Worm (Caenorhabditis elegans) whole organism, L4 larva: Measurements from ENCODE around the gene B0495.7.
A peak's percentile ranks its signal among the peaks of the same experiment; 100 is the strongest.

Experiments used
- F26F4.8 ChIP-seq: fragments of 200-800 bp; sonication (Bioruptor generic); conservative IDR thresholded peaks from 2 replicates; pipeline ENCODE4 v1.3.6; 2022; ENCODE audit warnings: missing genetic modification characterization, missing compliant biosample characterization
- F44E2.7 ChIP-seq: fragments of 200-800 bp; sonication (Bioruptor generic); IDR thresholded peaks from 2 replicates; pipeline ENCODE4 v2.1.2; 2022; ENCODE audit warnings: missing genetic modification characterization, missing compliant biosample characterization
- F49E8.2 ChIP-seq: sonication (generic microtip); optimal IDR thresholded peaks from 2 replicates; lab custom pipeline; 2016; ENCODE audit warnings: missing compliant biosample characterization, mild to moderate bottlenecking, missing genetic modification characterization, borderline replicate concordance
- R02D3.7 ChIP-seq: fragments of 150-350 bp; sonication (generic microtip); optimal IDR thresholded peaks from 3 replicates; lab custom pipeline; 2014; ENCODE audit warnings: missing biosample characterization, missing genetic modification characterization
- T26A8.4 ChIP-seq: fragments of 200-800 bp; sonication (Bioruptor generic); IDR thresholded peaks from 2 replicates; pipeline ENCODE4 v1.3.6; 2022; ENCODE audit warnings: missing genetic modification characterization, missing compliant biosample characterization
- Y105C5A.15 ChIP-seq: fragments of 200-800 bp; sonication (Bioruptor generic); IDR thresholded peaks from 2 replicates; pipeline ENCODE4 v1.3.6; 2022; ENCODE audit warnings: missing genetic modification characterization, missing compliant biosample characterization
- Y5F2A.4 ChIP-seq: fragments of 200-800 bp; sonication (Bioruptor generic); optimal IDR thresholded peaks from 2 replicates; lab custom pipeline; 2018; ENCODE audit warnings: mild to moderate bottlenecking, missing genetic modification characterization, missing compliant biosample characterization
- ZK546.5 ChIP-seq, 2 experiments: sonication (generic microtip); optimal IDR thresholded peaks; 2 replicates each; lab custom pipeline; 2017; ENCODE audit warnings: missing biosample characterization in 2 of 2, missing genetic modification characterization in 2 of 2
- aha-1 ChIP-seq: fragments of 150-350 bp; peaks from one replicate; lab custom pipeline; 2014; ENCODE audit warnings: missing biosample characterization, missing genetic modification characterization
- ama-1 ChIP-seq: fragments of 150-350 bp; optimal IDR thresholded peaks from 2 replicates; lab custom pipeline; 2014; ENCODE audit warnings: inconsistent platforms, mixed read lengths
- arid-1 ChIP-seq: fragments of 200-800 bp; sonication (Bioruptor generic); conservative IDR thresholded peaks from 2 replicates; pipeline ENCODE4 v1.3.6; 2022; ENCODE audit warnings: missing genetic modification reagents, missing genetic modification characterization, missing compliant biosample characterization
- attf-4 ChIP-seq: sonication (generic microtip); optimal IDR thresholded peaks from 3 replicates; lab custom pipeline; 2017; ENCODE audit warnings: missing biosample characterization, missing genetic modification characterization
- ceh-20 ChIP-seq: fragments of 200-800 bp; sonication (Bioruptor generic); IDR thresholded peaks from 2 replicates; pipeline ENCODE4 v1.3.6; 2022; ENCODE audit warnings: missing genetic modification reagents, missing genetic modification characterization, missing compliant biosample characterization
- ceh-32 ChIP-seq: sonication (generic microtip); optimal IDR thresholded peaks from 2 replicates; lab custom pipeline; 2016; ENCODE audit warnings: mild to moderate bottlenecking, missing genetic modification characterization, missing compliant biosample characterization; ENCODE audit not compliant: poor library complexity
- ceh-44 ChIP-seq: fragments of 200-800 bp; sonication (Bioruptor generic); IDR thresholded peaks from 2 replicates; pipeline ENCODE4 v1.3.6; 2022; ENCODE audit warnings: missing genetic modification reagents, missing genetic modification characterization, missing compliant biosample characterization
- cey-2 ChIP-seq: sonication (generic microtip); optimal IDR thresholded peaks from 3 replicates; lab custom pipeline; 2017; ENCODE audit warnings: missing genetic modification characterization, mild to moderate bottlenecking, missing compliant biosample characterization, antibody characterized with exemption, borderline replicate concordance; ENCODE audit not compliant: insufficient read depth
- daf-12 ChIP-seq: fragments of 150-350 bp; optimal IDR thresholded peaks from 2 replicates; lab custom pipeline; 2014; ENCODE audit warnings: missing biosample characterization, missing genetic modification reagents, missing genetic modification characterization
- daf-16 ChIP-seq, 3 experiments: sonication (generic microtip); optimal IDR thresholded peaks; 2 replicates each; lab custom pipeline; 2016 to 2017; ENCODE audit warnings: missing genetic modification characterization in 3 of 3, missing genetic modification reagents in 3 of 3, mild to moderate bottlenecking in 2 of 3, missing compliant biosample characterization in 2 of 3, missing biosample characterization in 1 of 3, moderate library complexity in 1 of 3
- daf-8 ChIP-seq: fragments of 200-800 bp; sonication (Bioruptor generic); IDR thresholded peaks from 2 replicates; pipeline ENCODE4 v1.3.6; 2022; ENCODE audit warnings: missing genetic modification characterization, missing compliant biosample characterization
- dmd-9 ChIP-seq: fragments of 200-800 bp; sonication (Bioruptor generic); IDR thresholded peaks from 2 replicates; pipeline ENCODE4 v1.3.6; 2022; ENCODE audit warnings: missing genetic modification reagents, missing genetic modification characterization, missing compliant biosample characterization
- dpl-1 ChIP-seq: fragments of 150-350 bp; optimal IDR thresholded peaks from 2 replicates; lab custom pipeline; 2014; ENCODE audit warnings: missing biosample characterization, missing genetic modification reagents, missing genetic modification characterization
- egl-43 ChIP-seq: fragments of 200-800 bp; sonication (Bioruptor generic); IDR thresholded peaks from 2 replicates; pipeline ENCODE4 v1.3.6; 2022; ENCODE audit warnings: missing genetic modification reagents, missing genetic modification characterization, missing compliant biosample characterization
- fos-1 ChIP-seq: fragments of 150-350 bp; optimal IDR thresholded peaks from 2 replicates; lab custom pipeline; 2014; ENCODE audit warnings: missing biosample characterization, missing genetic modification characterization
- hif-1 ChIP-seq, 2 experiments: sonication (generic microtip); optimal IDR thresholded peaks; 2 replicates each; lab custom pipeline; 2016 to 2017; ENCODE audit warnings: missing compliant biosample characterization in 2 of 2, missing genetic modification characterization in 2 of 2, missing genetic modification reagents in 2 of 2, missing genotype in 2 of 2, mild to moderate bottlenecking in 1 of 2
- hlh-30 ChIP-seq: sonication (generic microtip); optimal IDR thresholded peaks from 2 replicates; lab custom pipeline; 2017; ENCODE audit warnings: antibody characterized with exemption, mild to moderate bottlenecking, missing genetic modification characterization, missing compliant biosample characterization; ENCODE audit not compliant: insufficient read depth
- lim-7 ChIP-seq: fragments of 200-800 bp; sonication (Bioruptor generic); IDR thresholded peaks from 2 replicates; pipeline ENCODE4 v1.3.6; 2022; ENCODE audit warnings: missing genetic modification characterization, missing compliant biosample characterization
- lin-13 ChIP-seq: fragments of 150-350 bp; optimal IDR thresholded peaks from 2 replicates; lab custom pipeline; 2014; ENCODE audit warnings: missing biosample characterization, missing genetic modification reagents, missing genetic modification characterization
- lin-15B ChIP-seq: fragments of 150-350 bp; sonication (generic microtip); optimal IDR thresholded peaks from 3 replicates; lab custom pipeline; 2014; ENCODE audit warnings: missing biosample characterization, missing genetic modification characterization
- lin-29 ChIP-seq: fragments of 200-800 bp; sonication (Bioruptor generic); IDR thresholded peaks from 2 replicates; pipeline ENCODE4 v1.3.6; 2022; ENCODE audit warnings: missing genetic modification reagents, missing genetic modification characterization, missing compliant biosample characterization
- lin-38 ChIP-seq: fragments of 200-800 bp; sonication (Bioruptor generic); IDR thresholded peaks from 2 replicates; pipeline ENCODE4 v1.3.6; 2022; ENCODE audit warnings: missing genetic modification reagents, missing genetic modification characterization, missing compliant biosample characterization
- lin-39 ChIP-seq: fragments of 150-350 bp; optimal IDR thresholded peaks from 2 replicates; lab custom pipeline; 2014; ENCODE audit warnings: missing biosample characterization, missing genetic modification reagents, missing genetic modification characterization
- lsy-2 ChIP-seq, 2 experiments: fragments of 150-350 bp in 1 of 2; sonication (generic microtip) in 1 of 2; optimal IDR thresholded peaks; 2 replicates each; lab custom pipeline; 2014 to 2017; ENCODE audit warnings: missing biosample characterization in 2 of 2, missing genetic modification characterization in 2 of 2
- mdt-29 ChIP-seq: fragments of 200-800 bp; sonication (Bioruptor generic); IDR thresholded peaks from 2 replicates; pipeline ENCODE4 v1.3.6; 2022; ENCODE audit warnings: missing genetic modification reagents, missing genetic modification characterization, missing compliant biosample characterization
- mes-2 ChIP-seq: sonication (generic microtip); optimal IDR thresholded peaks from 2 replicates; lab custom pipeline; 2016; ENCODE audit warnings: missing genotype, mild to moderate bottlenecking, missing genetic modification characterization, missing compliant biosample characterization; ENCODE audit not compliant: poor library complexity, severe bottlenecking
- nhr-11 ChIP-seq: fragments of 150-350 bp; optimal IDR thresholded peaks from 2 replicates; lab custom pipeline; 2014; ENCODE audit warnings: missing biosample characterization, missing genetic modification characterization
- nhr-111 ChIP-seq: fragments of 200-800 bp; sonication (Bioruptor generic); optimal IDR thresholded peaks from 2 replicates; lab custom pipeline; 2018; ENCODE audit warnings: mild to moderate bottlenecking, missing genetic modification characterization, missing compliant biosample characterization
- nhr-28 ChIP-seq: fragments of 150-350 bp; optimal IDR thresholded peaks from 2 replicates; lab custom pipeline; 2014; ENCODE audit warnings: missing biosample characterization, missing genetic modification characterization
- nhr-41 ChIP-seq: fragments of 200-800 bp; sonication (Bioruptor generic); IDR thresholded peaks from 2 replicates; pipeline ENCODE4 v1.3.6; 2022; ENCODE audit warnings: missing genetic modification reagents, missing genetic modification characterization, missing compliant biosample characterization
- nhr-42 ChIP-seq: fragments of 200-800 bp; sonication (Bioruptor generic); IDR thresholded peaks from 2 replicates; pipeline ENCODE4 v1.3.6; 2022; ENCODE audit warnings: missing genetic modification characterization, missing compliant biosample characterization
- nhr-77 ChIP-seq: fragments of 150-350 bp; optimal IDR thresholded peaks from 2 replicates; lab custom pipeline; 2014; ENCODE audit warnings: missing biosample characterization, missing genetic modification characterization
- pha-4 ChIP-seq, 2 experiments: fragments of 150-350 bp in 1 of 2; fragments of 200-800 bp in 1 of 2; sonication (Bioruptor generic) in 1 of 2; IDR thresholded peaks in 1 of 2; optimal IDR thresholded peaks in 1 of 2; 2 replicates each; pipeline versions ENCODE4 v1.3.6 to Lab custom; 2014 to 2022; ENCODE audit warnings: missing genetic modification characterization in 2 of 2, missing genetic modification reagents in 2 of 2, missing biosample characterization in 1 of 2, missing compliant biosample characterization in 1 of 2
- saeg-2 ChIP-seq: fragments of 200-800 bp; sonication (Bioruptor generic); IDR thresholded peaks from 2 replicates; pipeline ENCODE4 v1.3.6; 2022; ENCODE audit warnings: missing genetic modification reagents, missing genetic modification characterization, missing compliant biosample characterization
- skn-1 ChIP-seq: fragments of 150-350 bp; optimal IDR thresholded peaks from 2 replicates; lab custom pipeline; 2014; ENCODE audit warnings: missing biosample characterization, missing genetic modification characterization
- snpc-1.2 ChIP-seq: fragments of 200-800 bp; sonication (Bioruptor generic); IDR thresholded peaks from 2 replicates; pipeline ENCODE4 v1.3.6; 2022; ENCODE audit warnings: missing genetic modification reagents, missing genetic modification characterization, missing compliant biosample characterization
- snpc-4 ChIP-seq: fragments of 150-350 bp; optimal IDR thresholded peaks from 2 replicates; lab custom pipeline; 2014; ENCODE audit warnings: missing biosample characterization, missing genetic modification characterization
- spr-1 ChIP-seq: sonication (generic microtip); optimal IDR thresholded peaks from 2 replicates; lab custom pipeline; 2016; ENCODE audit warnings: mild to moderate bottlenecking, missing genetic modification characterization, missing compliant biosample characterization
- unc-39 ChIP-seq: sonication (generic microtip); optimal IDR thresholded peaks from 2 replicates; lab custom pipeline; 2017; ENCODE audit warnings: missing biosample characterization, missing genetic modification characterization
- vab-7 ChIP-seq: fragments of 200-800 bp; sonication (Bioruptor generic); IDR thresholded peaks from 2 replicates; pipeline ENCODE4 v1.3.6; 2022; ENCODE audit warnings: missing genetic modification reagents, missing genetic modification characterization, missing compliant biosample characterization
- zip-11 ChIP-seq: fragments of 200-800 bp; sonication (Bioruptor generic); IDR thresholded peaks from 2 replicates; pipeline ENCODE4 v1.3.6; 2022; ENCODE audit warnings: missing genetic modification characterization, missing compliant biosample characterization
- zip-2 ChIP-seq: fragments of 150-350 bp; optimal IDR thresholded peaks from 2 replicates; lab custom pipeline; 2014; ENCODE audit warnings: missing biosample characterization, missing genetic modification characterization
- ztf-11 ChIP-seq: fragments of 150-350 bp; optimal IDR thresholded peaks from 2 replicates; lab custom pipeline; 2014; ENCODE audit warnings: missing biosample characterization, missing genetic modification characterization

Gene B0495.7

ce11 chrII:7695636-7696035 lies 9.4 kb downstream of the B0495.7 start:
- no peak for TF ChIP-seq lin-38 (GFP tag; lab: Robert Waterston, UW)
- TF ChIP-seq hlh-30 (tag; lab: Kevin White, UChicago), result peak; percentile 17
- no peak for TF ChIP-seq snpc-1.2 (GFP tag; lab: Robert Waterston, UW)
- no peak for TF ChIP-seq ceh-32 (tag; lab: Kevin White, UChicago)
- TF ChIP-seq vab-7, result no peak
- peak; percentile 21 for TF ChIP-seq nhr-77 (tag; lab: Kevin White, UChicago)
- TF ChIP-seq Y5F2A.4 (GFP tag; lab: Kevin White, UChicago), result no peak
- TF ChIP-seq arid-1 (GFP tag; lab: Robert Waterston, UW), result no peak
- TF ChIP-seq mdt-29 (GFP tag; lab: Robert Waterston, UW), result no peak
- TF ChIP-seq lin-15B (tag; lab: Kevin White, UChicago), result no peak
- no peak for TF ChIP-seq lin-29 (GFP tag; lab: Robert Waterston, UW)
- no peak for TF ChIP-seq spr-1
- no peak for TF ChIP-seq zip-11 (GFP tag; lab: Robert Waterston, UW)
- TF ChIP-seq lsy-2 (tag; optimal IDR thresholded peaks at IDR 0.05; lab: Kevin White, UChicago), result peak in 1 of 2 experiments; percentile 11
- no peak for TF ChIP-seq snpc-4 (tag; lab: Kevin White, UChicago)
- TF ChIP-seq zip-2, result no peak
- no peak for TF ChIP-seq ceh-44 (GFP tag; lab: Robert Waterston, UW)
- peak; percentile 60 for TF ChIP-seq nhr-28 (tag; lab: Kevin White, UChicago)
- TF ChIP-seq egl-43 (GFP tag; lab: Robert Waterston, UW), result no peak
- TF ChIP-seq dmd-9 (GFP tag; lab: Robert Waterston, UW), result no peak
- 0 out of 2 replicates have a peak, but pooled peaks have one; percentile 35 for TF ChIP-seq saeg-2 (GFP tag; lab: Robert Waterston, UW)
- TF ChIP-seq ztf-11 (tag; lab: Kevin White, UChicago), result no peak
- no peak for TF ChIP-seq nhr-42 (GFP tag; lab: Robert Waterston, UW)
- TF ChIP-seq Y105C5A.15 (GFP tag; lab: Robert Waterston, UW), result no peak
- no peak for TF ChIP-seq nhr-41
- peak; percentile 82 for TF ChIP-seq ceh-20
- TF ChIP-seq aha-1 (tag; lab: Kevin White, UChicago), result no peak
- TF ChIP-seq daf-16 (GFP tag; optimal IDR thresholded peaks at IDR 0.05; lab: Kevin White, UChicago), result no peak
- peak; percentile 66 for TF ChIP-seq daf-16 (tag; optimal IDR thresholded peaks at IDR 0.05; lab: Kevin White, UChicago)
- no peak for TF ChIP-seq daf-12 (tag; lab: Kevin White, UChicago)
- TF ChIP-seq F26F4.8, result no peak
- TF ChIP-seq dpl-1 (GFP tag; lab: Kevin White, UChicago), result no peak
- TF ChIP-seq skn-1 (tag; lab: Kevin White, UChicago), result no peak
- no peak for TF ChIP-seq attf-4 (tag; lab: Kevin White, UChicago)
- no peak for TF ChIP-seq ZK546.5 (tag; optimal IDR thresholded peaks at IDR 0.05; lab: Kevin White, UChicago)
- no peak for TF ChIP-seq ama-1 (lab: Kevin White, UChicago)
- TF ChIP-seq F49E8.2 (tag; lab: Kevin White, UChicago), result no peak
- TF ChIP-seq mes-2 (tag; lab: Kevin White, UChicago), result no peak
- TF ChIP-seq lin-13, result no peak
- TF ChIP-seq daf-8 (GFP tag; lab: Robert Waterston, UW), result no peak
- TF ChIP-seq lim-7 (GFP tag; lab: Robert Waterston, UW), result no peak
- TF ChIP-seq nhr-111 (GFP tag; lab: Kevin White, UChicago), result no peak
- TF ChIP-seq lin-39, result no peak
- no peak for TF ChIP-seq pha-4 (GFP tag; IDR thresholded peaks at IDR 0.05; lab: Robert Waterston, UW)
- TF ChIP-seq pha-4 (tag; optimal IDR thresholded peaks at IDR 0.05; lab: Kevin White, UChicago), result no peak
- TF ChIP-seq F44E2.7, result no peak
- no peak for TF ChIP-seq R02D3.7 (tag; lab: Kevin White, UChicago)
- TF ChIP-seq hif-1 (tag; optimal IDR thresholded peaks at IDR 0.05; lab: Kevin White, UChicago), result no peak
- TF ChIP-seq fos-1 (tag; lab: Kevin White, UChicago), result no peak
- TF ChIP-seq cey-2 (tag; lab: Kevin White, UChicago), result no peak
- TF ChIP-seq unc-39, result no peak
- no peak for TF ChIP-seq nhr-11 (tag; lab: Kevin White, UChicago)
- TF ChIP-seq T26A8.4 (GFP tag; lab: Robert Waterston, UW), result no peak
